Worm (Caenorhabditis elegans): ENCODE results near the gene adh-1.

adh-1 gene

ce11 chrV:11887988-11888499 lies at the start of gene adh-1:
Gene adh-1 (plus strand): TSS chrV:11888248.
- no peak for TF ChIP-seq tab-1 (GFP tag; IDR thresholded peaks at IDR 0.05)
- TF ChIP-seq flt-1 (GFP tag; IDR thresholded peaks at IDR 0.05), result no peak
- no peak for TF ChIP-seq med-1 (GFP tag; optimal IDR thresholded peaks at IDR 0.05; ENCODE audit: insufficient read depth)
- no peak for TF ChIP-seq T22C8.4 (GFP tag; IDR thresholded peaks at IDR 0.05)
- TF ChIP-seq cog-1 (tag; optimal IDR thresholded peaks at IDR 0.05), result no peak
- no peak for TF ChIP-seq klf-2 (GFP tag; conservative IDR thresholded peaks at IDR 0.05)
- TF ChIP-seq ztf-23 (GFP tag; IDR thresholded peaks at IDR 0.05), result no peak
- no peak for TF ChIP-seq ztf-29 (GFP tag; IDR thresholded peaks at IDR 0.05)
- no peak for TF ChIP-seq ref-1 (GFP tag; conservative IDR thresholded peaks at IDR 0.05)

ce11 chrV:11839220-11839619 lies 48.8 kb upstream of the adh-1 start, which contains the start of gene idpb-5:
Gene idpb-5 (plus strand): TSS chrV:11839520.
- TF ChIP-seq tab-1 (GFP tag; IDR thresholded peaks at IDR 0.05) (no peak), cog-1 (tag; optimal IDR thresholded peaks at IDR 0.05) (no peak), med-1 (GFP tag; optimal IDR thresholded peaks at IDR 0.05; ENCODE audit: insufficient read depth) (no peak), ref-1 (GFP tag; conservative IDR thresholded peaks at IDR 0.05) (no peak), ztf-23 (GFP tag; IDR thresholded peaks at IDR 0.05) (no peak), flt-1 (GFP tag; IDR thresholded peaks at IDR 0.05) (no peak), klf-2 (GFP tag; conservative IDR thresholded peaks at IDR 0.05) (no peak), ztf-29 (GFP tag; IDR thresholded peaks at IDR 0.05) (no peak), T22C8.4 (GFP tag; IDR thresholded peaks at IDR 0.05) (no peak)

ce11 chrV:11843678-11844366 lies 44.2 kb upstream of the adh-1 start, which contains the start of gene nphp-4:
Gene nphp-4 (minus strand): TSS chrV:11843728.
- no peak for TF ChIP-seq T22C8.4 (GFP tag; IDR thresholded peaks at IDR 0.05)
- no peak for TF ChIP-seq ztf-29 (GFP tag; IDR thresholded peaks at IDR 0.05)
- no peak for TF ChIP-seq klf-2 (GFP tag; conservative IDR thresholded peaks at IDR 0.05)
- TF ChIP-seq flt-1 (GFP tag; IDR thresholded peaks at IDR 0.05), result no peak
- TF ChIP-seq tab-1 (GFP tag; IDR thresholded peaks at IDR 0.05), result no peak
- TF ChIP-seq cog-1 (tag; optimal IDR thresholded peaks at IDR 0.05), result no peak
- TF ChIP-seq ztf-23 (GFP tag; IDR thresholded peaks at IDR 0.05), result no peak
- TF ChIP-seq med-1 (GFP tag; optimal IDR thresholded peaks at IDR 0.05; ENCODE audit: insufficient read depth), result no peak
- TF ChIP-seq ref-1 (GFP tag; conservative IDR thresholded peaks at IDR 0.05), result no peak

- TF ChIP-seq flt-1 (GFP tag; IDR thresholded peaks at IDR 0.05) (no peak; the same call in 1 of the 2 replicates), med-1 (GFP tag; optimal IDR thresholded peaks at IDR 0.05; ENCODE audit: insufficient read depth) (no peak), T22C8.4 (GFP tag; IDR thresholded peaks at IDR 0.05) (no peak), klf-2 (GFP tag; conservative IDR thresholded peaks at IDR 0.05) (no peak), cog-1 (tag; optimal IDR thresholded peaks at IDR 0.05) (peak; percentile 48), tab-1 (GFP tag; IDR thresholded peaks at IDR 0.05) (peak; percentile 68; the same call in 1 of the 2 replicates)
Observed at ce11 chrV:11844828-11845227, 43.2 kb upstream of the adh-1 start.

- TF ChIP-seq tab-1 (GFP tag; IDR thresholded peaks at IDR 0.05) (no peak), klf-2 (GFP tag; conservative IDR thresholded peaks at IDR 0.05) (no peak), ztf-29 (GFP tag; IDR thresholded peaks at IDR 0.05) (no peak)
Observed at ce11 chrV:11845492-11845891, 42.6 kb upstream of the adh-1 start, which contains the start of gene hmp-1. Gene hmp-1 (plus strand): TSS chrV:11845871.

ce11 chrV:11846969-11847368 lies 41.1 kb upstream of the adh-1 start:
- TF ChIP-seq klf-2 (GFP tag; conservative IDR thresholded peaks at IDR 0.05), result no peak
- no peak for TF ChIP-seq cog-1 (tag; optimal IDR thresholded peaks at IDR 0.05)
- TF ChIP-seq flt-1 (GFP tag; IDR thresholded peaks at IDR 0.05), result no peak
- no peak for TF ChIP-seq ztf-23 (GFP tag; IDR thresholded peaks at IDR 0.05)
- TF ChIP-seq ztf-29 (GFP tag; IDR thresholded peaks at IDR 0.05), result no peak
- no peak for TF ChIP-seq med-1 (GFP tag; optimal IDR thresholded peaks at IDR 0.05; ENCODE audit: insufficient read depth)
- no peak for TF ChIP-seq ref-1 (GFP tag; conservative IDR thresholded peaks at IDR 0.05)
- TF ChIP-seq tab-1 (GFP tag; IDR thresholded peaks at IDR 0.05), result no peak
- no peak for TF ChIP-seq T22C8.4 (GFP tag; IDR thresholded peaks at IDR 0.05)

- TF ChIP-seq med-1 (GFP tag; optimal IDR thresholded peaks at IDR 0.05; ENCODE audit: insufficient read depth) (no peak), T22C8.4 (GFP tag; IDR thresholded peaks at IDR 0.05) (no peak), ref-1 (GFP tag; conservative IDR thresholded peaks at IDR 0.05) (no peak), klf-2 (GFP tag; conservative IDR thresholded peaks at IDR 0.05) (no peak), cog-1 (tag; optimal IDR thresholded peaks at IDR 0.05) (no peak), ztf-29 (GFP tag; IDR thresholded peaks at IDR 0.05) (no peak)
Observed at ce11 chrV:11849408-11849807, 38.6 kb upstream of the adh-1 start.

ce11 chrV:11852305-11852704 lies 35.7 kb upstream of the adh-1 start:
- TF ChIP-seq ztf-29 (GFP tag; IDR thresholded peaks at IDR 0.05), result no peak
- no peak for TF ChIP-seq ztf-23 (GFP tag; IDR thresholded peaks at IDR 0.05)
- TF ChIP-seq med-1 (GFP tag; optimal IDR thresholded peaks at IDR 0.05; ENCODE audit: insufficient read depth), result no peak
- TF ChIP-seq tab-1 (GFP tag; IDR thresholded peaks at IDR 0.05), result no peak
- TF ChIP-seq flt-1 (GFP tag; IDR thresholded peaks at IDR 0.05), result no peak
- no peak for TF ChIP-seq klf-2 (GFP tag; conservative IDR thresholded peaks at IDR 0.05)
- TF ChIP-seq ref-1 (GFP tag; conservative IDR thresholded peaks at IDR 0.05), result no peak
- TF ChIP-seq cog-1 (tag; optimal IDR thresholded peaks at IDR 0.05), result no peak
- no peak for TF ChIP-seq T22C8.4 (GFP tag; IDR thresholded peaks at IDR 0.05)

- TF ChIP-seq ref-1 (GFP tag; conservative IDR thresholded peaks at IDR 0.05), result no peak
- TF ChIP-seq klf-2 (GFP tag; conservative IDR thresholded peaks at IDR 0.05), result no peak
- TF ChIP-seq tab-1 (GFP tag; IDR thresholded peaks at IDR 0.05), result no peak
- no peak for TF ChIP-seq ztf-23 (GFP tag; IDR thresholded peaks at IDR 0.05)
- TF ChIP-seq flt-1 (GFP tag; IDR thresholded peaks at IDR 0.05), result no peak
- no peak for TF ChIP-seq cog-1 (tag; optimal IDR thresholded peaks at IDR 0.05)
- no peak for TF ChIP-seq med-1 (GFP tag; optimal IDR thresholded peaks at IDR 0.05; ENCODE audit: insufficient read depth)
- TF ChIP-seq T22C8.4 (GFP tag; IDR thresholded peaks at IDR 0.05), result no peak
Observed at ce11 chrV:11853723-11854122, 34.3 kb upstream of the adh-1 start.

Measured in whole organism, midembryonic.